Worm (Caenorhabditis elegans) whole organism, L1 larva: ENCODE data around the gene acsd-1.

Source experiments
- F16B12.6 ChIP-seq: fragments of 150-350 bp; optimal IDR thresholded peaks from 2 replicates; lab custom pipeline; 2014; ENCODE audit warnings: missing biosample characterization, missing genetic modification characterization
- Y116A8C.19 ChIP-seq: sonication (generic microtip); optimal IDR thresholded peaks from 2 replicates; lab custom pipeline; 2016; ENCODE audit warnings: missing compliant biosample characterization, missing genetic modification characterization, borderline replicate concordance
- alr-1 ChIP-seq: fragments of 200-800 bp; sonication (Bioruptor generic); optimal IDR thresholded peaks from 2 replicates; lab custom pipeline; 2018; ENCODE audit warnings: borderline replicate concordance, mild to moderate bottlenecking, missing genetic modification characterization, missing compliant biosample characterization
- aly-2 ChIP-seq: fragments of 150-350 bp; optimal IDR thresholded peaks from 2 replicates; lab custom pipeline; 2014; ENCODE audit warnings: missing biosample characterization, missing genetic modification characterization
- blmp-1 ChIP-seq: fragments of 150-350 bp; optimal IDR thresholded peaks from 2 replicates; lab custom pipeline; 2014; ENCODE audit warnings: missing biosample characterization, missing genetic modification characterization
- ceh-63 ChIP-seq: fragments of 200-800 bp; sonication (Bioruptor generic); optimal IDR thresholded peaks from 2 replicates; lab custom pipeline; 2018; ENCODE audit warnings: mild to moderate bottlenecking, missing genetic modification characterization, missing compliant biosample characterization
- efl-1 ChIP-seq, 4 experiments: fragments of 150-350 bp; optimal IDR thresholded peaks in 3 of 4; peaks in 1 of 4; 1 replicate in 1 of 4; 2 replicates in 3 of 4; lab custom pipeline; 2014; ENCODE audit warnings: missing biosample characterization in 2 of 4, missing genetic modification characterization in 2 of 4, missing genetic modification reagents in 2 of 4
- efl-3 ChIP-seq: fragments of 200-800 bp; sonication (Bioruptor generic); optimal IDR thresholded peaks from 2 replicates; lab custom pipeline; 2018; ENCODE audit warnings: mild to moderate bottlenecking, missing genetic modification characterization, missing compliant biosample characterization
- elt-3 ChIP-seq, 6 experiments: fragments of 150-350 bp in 1 of 6; sonication (generic microtip); optimal IDR thresholded peaks; 2 replicates each; lab custom pipeline; 2017 to 2018; ENCODE audit warnings: missing biosample characterization in 6 of 6, missing genetic modification characterization in 6 of 6, inconsistent platforms in 1 of 6
- fkh-10 ChIP-seq: sonication (generic microtip); optimal IDR thresholded peaks from 2 replicates; lab custom pipeline; 2017; ENCODE audit warnings: missing biosample characterization, missing genetic modification reagents, missing genetic modification characterization
- fkh-4 ChIP-seq: sonication (generic microtip); optimal IDR thresholded peaks from 2 replicates; lab custom pipeline; 2016; ENCODE audit warnings: missing compliant biosample characterization, missing genetic modification characterization, borderline replicate concordance
- fkh-8 ChIP-seq: sonication (generic microtip); optimal IDR thresholded peaks from 2 replicates; lab custom pipeline; 2016; ENCODE audit warnings: mild to moderate bottlenecking, missing genetic modification characterization, missing compliant biosample characterization
- grh-1 ChIP-seq: fragments of 200-800 bp; sonication (Bioruptor generic); IDR thresholded peaks from 2 replicates; pipeline ENCODE4 v1.3.6; 2022; ENCODE audit warnings: missing genetic modification reagents, missing genetic modification characterization, missing compliant biosample characterization
- hpl-2 ChIP-seq: fragments of 150-350 bp; optimal IDR thresholded peaks from 2 replicates; lab custom pipeline; 2014; ENCODE audit warnings: missing biosample characterization, missing genetic modification reagents, missing genetic modification characterization
- irx-1 ChIP-seq: sonication (generic microtip); optimal IDR thresholded peaks from 2 replicates; lab custom pipeline; 2016; ENCODE audit warnings: missing genetic modification characterization, missing compliant biosample characterization
- lin-15B ChIP-seq: fragments of 150-350 bp; sonication (generic microtip); optimal IDR thresholded peaks from 3 replicates; lab custom pipeline; 2014; ENCODE audit warnings: missing biosample characterization, missing genetic modification characterization
- lin-39 ChIP-seq: fragments of 150-350 bp; optimal IDR thresholded peaks from 2 replicates; lab custom pipeline; 2014; ENCODE audit warnings: missing biosample characterization, missing genetic modification reagents, missing genetic modification characterization
- lir-3 ChIP-seq: sonication (generic microtip); optimal IDR thresholded peaks from 2 replicates; lab custom pipeline; 2016; ENCODE audit warnings: mild to moderate bottlenecking, missing genetic modification characterization, moderate library complexity, missing compliant biosample characterization; ENCODE audit not compliant: poor library complexity
- lsy-2 ChIP-seq, 2 experiments: fragments of 150-350 bp; optimal IDR thresholded peaks; 2 replicates each; lab custom pipeline; 2014; ENCODE audit warnings: missing biosample characterization in 2 of 2, missing genetic modification characterization in 2 of 2
- nhr-11 ChIP-seq: fragments of 150-350 bp; optimal IDR thresholded peaks from 2 replicates; lab custom pipeline; 2014; ENCODE audit warnings: missing biosample characterization, missing genetic modification characterization
- nhr-12 ChIP-seq: sonication (generic microtip); optimal IDR thresholded peaks from 2 replicates; lab custom pipeline; 2017; ENCODE audit warnings: missing biosample characterization, missing genetic modification characterization
- nhr-19 ChIP-seq: fragments of 200-800 bp; sonication (Bioruptor generic); conservative IDR thresholded peaks from 2 replicates; pipeline ENCODE4 v1.3.6; 2022; ENCODE audit warnings: missing genetic modification characterization, missing compliant biosample characterization
- nhr-20 ChIP-seq: sonication (generic microtip); optimal IDR thresholded peaks from 2 replicates; lab custom pipeline; 2016; ENCODE audit warnings: mild to moderate bottlenecking, missing genetic modification characterization, missing compliant biosample characterization
- nhr-237 ChIP-seq: fragments of 150-350 bp; optimal IDR thresholded peaks from 2 replicates; lab custom pipeline; 2014; ENCODE audit warnings: missing biosample characterization, missing genetic modification characterization
- nhr-28 ChIP-seq: fragments of 150-350 bp; optimal IDR thresholded peaks from 2 replicates; lab custom pipeline; 2014; ENCODE audit warnings: missing biosample characterization, missing genetic modification characterization
- nhr-76 ChIP-seq: sonication (generic microtip); optimal IDR thresholded peaks from 2 replicates; lab custom pipeline; 2017; ENCODE audit warnings: missing biosample characterization, missing genetic modification characterization
- nhr-77 ChIP-seq: fragments of 150-350 bp; optimal IDR thresholded peaks from 2 replicates; lab custom pipeline; 2014; ENCODE audit warnings: missing biosample characterization, missing genetic modification characterization
- nhr-85 ChIP-seq: sonication (generic microtip); peaks from one replicate; lab custom pipeline; 2016; ENCODE audit warnings: missing genetic modification characterization, inconsistent platforms, missing compliant biosample characterization
- nhr-90 ChIP-seq: sonication (generic microtip); optimal IDR thresholded peaks from 2 replicates; lab custom pipeline; 2016; ENCODE audit warnings: mild to moderate bottlenecking, missing genetic modification characterization, missing compliant biosample characterization; ENCODE audit not compliant: poor library complexity
- skn-1 ChIP-seq: fragments of 150-350 bp; optimal IDR thresholded peaks from 2 replicates; lab custom pipeline; 2014; ENCODE audit warnings: missing biosample characterization, missing genetic modification characterization
- snpc-4 ChIP-seq: fragments of 150-350 bp; optimal IDR thresholded peaks from 2 replicates; lab custom pipeline; 2014; ENCODE audit warnings: missing biosample characterization, missing genetic modification characterization
- tlp-1 ChIP-seq: fragments of 150-350 bp; optimal IDR thresholded peaks from 2 replicates; lab custom pipeline; 2014; ENCODE audit warnings: missing biosample characterization, missing genetic modification characterization
- unc-130 ChIP-seq: fragments of 150-350 bp; optimal IDR thresholded peaks from 2 replicates; lab custom pipeline; 2017; ENCODE audit warnings: missing biosample characterization, missing genetic modification characterization, inconsistent platforms
- unc-62 ChIP-seq: fragments of 150-350 bp; optimal IDR thresholded peaks from 2 replicates; lab custom pipeline; 2014; ENCODE audit warnings: missing biosample characterization, missing genetic modification reagents, missing genetic modification characterization
- unc-98 ChIP-seq: fragments of 200-800 bp; sonication (Bioruptor generic); IDR thresholded peaks from 2 replicates; pipeline ENCODE4 v1.3.6; 2022; ENCODE audit warnings: missing genetic modification characterization, missing compliant biosample characterization
- vab-15 ChIP-seq: sonication (generic microtip); optimal IDR thresholded peaks from 2 replicates; lab custom pipeline; 2017; ENCODE audit warnings: missing genotype, mild to moderate bottlenecking, missing genetic modification characterization, missing compliant biosample characterization
- zag-1 ChIP-seq: fragments of 150-350 bp; optimal IDR thresholded peaks from 2 replicates; lab custom pipeline; 2014; ENCODE audit warnings: missing biosample characterization, missing genetic modification characterization
- ztf-4 ChIP-seq: fragments of 150-350 bp; optimal IDR thresholded peaks from 2 replicates; lab custom pipeline; 2014; ENCODE audit warnings: missing biosample characterization, missing genetic modification characterization

The acsd-1 gene

ce11 chrIII:1166388-1166787, 50.1 kb downstream of the acsd-1 start:
- TF ChIP-seq lir-3 (tag; lab: Kevin White, UChicago): no peak
- TF ChIP-seq nhr-237 (tag; lab: Kevin White, UChicago): no peak
- TF ChIP-seq hpl-2: no peak
- TF ChIP-seq, all 84 proteins: peak for 0

ce11 chrIII:1169622-1170021, 53.4 kb downstream of the acsd-1 start:
- TF ChIP-seq lsy-2 (tag; optimal IDR thresholded peaks at IDR 0.05; lab: Kevin White, UChicago) (no peak), unc-130 (tag; lab: Kevin White, UChicago) (no peak), ceh-63 (GFP tag; lab: Kevin White, UChicago) (no peak), grh-1 (GFP tag; lab: Robert Waterston, UW) (no peak), zag-1 (tag; lab: Kevin White, UChicago) (no peak), lin-15B (tag; lab: Kevin White, UChicago) (no peak), fkh-4 (tag; lab: Kevin White, UChicago) (no peak), blmp-1 (tag; lab: Kevin White, UChicago) (no peak), unc-98 (no peak), alr-1 (tag; lab: Kevin White, UChicago) (no peak), irx-1 (tag; lab: Kevin White, UChicago) (no peak)
- TF ChIP-seq, all 84 proteins: peak for 0

ce11 chrIII:1173331-1173730, 57.1 kb downstream of the acsd-1 start:
- TF ChIP-seq elt-3 (tag; optimal IDR thresholded peaks at IDR 0.05; lab: Kevin White, UChicago) (no peak), nhr-12 (tag; lab: Kevin White, UChicago) (no peak), nhr-28 (tag; lab: Kevin White, UChicago) (no peak), nhr-77 (tag; lab: Kevin White, UChicago) (no peak), vab-15 (tag; lab: Kevin White, UChicago) (no peak), nhr-11 (tag; lab: Kevin White, UChicago) (no peak), lin-39 (tag; lab: Kevin White, UChicago) (no peak), lsy-2 (tag; optimal IDR thresholded peaks at IDR 0.05; lab: Kevin White, UChicago) (no peak), efl-3 (GFP tag; lab: Kevin White, UChicago) (no peak), nhr-237 (tag; lab: Kevin White, UChicago) (no peak), ztf-4 (no peak), nhr-85 (tag; lab: Kevin White, UChicago) (no peak)

ce11 chrIII:1176080-1176608, 59.9 kb downstream of the acsd-1 start, which contains the start of gene eak-3:
TSS of gene eak-3 (minus strand) at chrIII:1176558.
- TF ChIP-seq nhr-19 (no peak), irx-1 (tag; lab: Kevin White, UChicago) (no peak), efl-1 (optimal IDR thresholded peaks at IDR 0.05; lab: Kevin White, UChicago) (no peak), efl-1 (GFP tag; optimal IDR thresholded peaks at IDR 0.05 in 1 of 2; lab: Kevin White, UChicago) (peak in 1 of 2 experiments; percentile 89), fkh-10 (no peak), snpc-4 (tag; lab: Kevin White, UChicago) (no peak)

ce11 chrIII:1179006-1179405, 62.7 kb downstream of the acsd-1 start:
- TF ChIP-seq aly-2 (tag; lab: Kevin White, UChicago) (no peak), nhr-11 (tag; lab: Kevin White, UChicago) (no peak), fkh-8 (no peak), nhr-20 (tag; lab: Kevin White, UChicago) (no peak), F16B12.6 (no peak)

ce11 chrIII:1181756-1182155, 65.5 kb downstream of the acsd-1 start, which contains the start of gene nspg-8:
TSS of gene nspg-8 (plus strand) at chrIII:1182056.
- TF ChIP-seq ceh-63 (GFP tag; lab: Kevin White, UChicago) (no peak), skn-1 (no peak), efl-1 (optimal IDR thresholded peaks at IDR 0.05; lab: Kevin White, UChicago) (no peak), efl-1 (GFP tag; optimal IDR thresholded peaks at IDR 0.05 in 1 of 2; lab: Kevin White, UChicago) (no peak), nhr-28 (tag; lab: Kevin White, UChicago) (no peak), fkh-10 (no peak), nhr-90 (no peak), nhr-76 (tag; lab: Kevin White, UChicago) (no peak), Y116A8C.19 (tag; lab: Kevin White, UChicago) (no peak), tlp-1 (tag; lab: Kevin White, UChicago) (no peak), unc-62 (GFP tag; lab: Kevin White, UChicago) (no peak), blmp-1 (tag; lab: Kevin White, UChicago) (no peak)
